Fruit fly (Drosophila melanogaster) whole organism, embryonic: ENCODE results near the gene Zip89B.
A peak's percentile ranks its signal among the peaks of the same experiment; 100 is the strongest.

Experiments used
- Antp ChIP-seq: fragments of 200-800 bp; sonication (Bioruptor generic); optimal IDR thresholded peaks from 3 replicates; lab custom pipeline; 2016; ENCODE audit warnings: missing biosample characterization, missing genetic modification characterization
- BEAF-32 ChIP-seq: fragments of 200-800 bp; sonication (Bioruptor generic); optimal IDR thresholded peaks from 3 replicates; lab custom pipeline; 2017; ENCODE audit warnings: missing biosample characterization, missing genetic modification characterization, mild to moderate bottlenecking, moderate library complexity, missing genetic modification reagents
- Bgb ChIP-seq: fragments of 200-800 bp; sonication (Bioruptor generic); IDR thresholded peaks from 2 replicates; pipeline ENCODE4 v1.3.6; 2022; ENCODE audit warnings: missing biosample characterization, missing genetic modification characterization; ENCODE audit not compliant: partially characterized antibody
- Bteb2 ChIP-seq: fragments of 200-800 bp; sonication (Bioruptor generic); optimal IDR thresholded peaks from 2 replicates; lab custom pipeline; 2016; ENCODE audit warnings: missing biosample characterization, missing genetic modification characterization
- CG10959 ChIP-seq: fragments of 200-800 bp; sonication (Bioruptor generic); IDR thresholded peaks from 2 replicates; pipeline ENCODE4 v1.3.6; 2022; ENCODE audit warnings: missing biosample characterization, missing genetic modification characterization
- CG13287 ChIP-seq: fragments of 200-800 bp; sonication (Bioruptor generic); IDR thresholded peaks from 2 replicates; pipeline ENCODE4 v1.3.6; 2022; ENCODE audit warnings: missing biosample characterization, missing genetic modification characterization; ENCODE audit not compliant: partially characterized antibody
- CG14860 ChIP-seq: fragments of 200-800 bp; sonication (Bioruptor generic); IDR thresholded peaks from 3 replicates; pipeline ENCODE4 v1.3.6; 2022; ENCODE audit warnings: missing biosample characterization, missing genetic modification characterization; ENCODE audit not compliant: partially characterized antibody
- CG15514 ChIP-seq: fragments of 200-800 bp; sonication (Bioruptor generic); optimal IDR thresholded peaks from 3 replicates; lab custom pipeline; 2017; ENCODE audit warnings: missing biosample characterization, missing genetic modification characterization, mild to moderate bottlenecking, moderate library complexity, missing genetic modification reagents
- CG2120 ChIP-seq: fragments of 200-800 bp; sonication (Bioruptor generic); optimal IDR thresholded peaks from 3 replicates; lab custom pipeline; 2016; ENCODE audit warnings: missing biosample characterization, missing genetic modification characterization
- CG2199 ChIP-seq: fragments of 200-800 bp; sonication (Bioruptor generic); IDR thresholded peaks from 3 replicates; pipeline ENCODE4 v1.3.6; 2022; ENCODE audit warnings: missing biosample characterization, missing genetic modification characterization
- CG2712 ChIP-seq: fragments of 200-800 bp; optimal IDR thresholded peaks from 3 replicates; lab custom pipeline; 2019; ENCODE audit warnings: missing biosample characterization, mild to moderate bottlenecking, missing genetic modification characterization, moderate library complexity
- CG3065 ChIP-seq: fragments of 200-800 bp; sonication (Bioruptor generic); optimal IDR thresholded peaks from 2 replicates; lab custom pipeline; 2016; ENCODE audit warnings: missing biosample characterization, missing genetic modification characterization
- CG42726 ChIP-seq: fragments of 200-800 bp; sonication (Bioruptor generic); IDR thresholded peaks from 2 replicates; pipeline ENCODE4 v1.3.6; 2022; ENCODE audit warnings: missing biosample characterization, missing genetic modification characterization; ENCODE audit not compliant: partially characterized antibody
- CG4360 ChIP-seq: fragments of 200-800 bp; sonication (Bioruptor generic); IDR thresholded peaks from 2 replicates; pipeline ENCODE4 v1.3.6; 2022; ENCODE audit warnings: missing biosample characterization, missing genetic modification characterization
- CG4404 ChIP-seq: fragments of 200-800 bp; sonication (Bioruptor generic); IDR thresholded peaks from 2 replicates; pipeline ENCODE4 v1.3.6; 2022; ENCODE audit warnings: missing biosample characterization, missing genetic modification characterization
- CG6791 ChIP-seq: fragments of 200-800 bp; sonication (Bioruptor generic); IDR thresholded peaks from 3 replicates; pipeline ENCODE4 v1.3.6; 2022; ENCODE audit warnings: missing biosample characterization, missing genetic modification characterization; ENCODE audit not compliant: partially characterized antibody
- CG7372 ChIP-seq: fragments of 200-800 bp; sonication (Bioruptor generic); IDR thresholded peaks from 2 replicates; pipeline ENCODE4 v1.3.6; 2022; ENCODE audit warnings: missing biosample characterization, missing genetic modification characterization
- CG7987 ChIP-seq: fragments of 200-800 bp; sonication (Bioruptor generic); optimal IDR thresholded peaks from 2 replicates; lab custom pipeline; 2018; ENCODE audit warnings: missing biosample characterization, mild to moderate bottlenecking, missing genetic modification characterization, moderate library complexity
- CG8089 ChIP-seq: fragments of 200-800 bp; sonication (Bioruptor generic); optimal IDR thresholded peaks from 3 replicates; lab custom pipeline; 2016; ENCODE audit warnings: missing biosample characterization, missing genetic modification characterization
- CG8290 ChIP-seq, 3 experiments: fragments of 200-800 bp; sonication (Bioruptor generic); optimal IDR thresholded peaks; 2 replicates each; lab custom pipeline; 2016 to 2019; ENCODE audit warnings: missing biosample characterization in 3 of 3, missing genetic modification characterization in 3 of 3, mild to moderate bottlenecking in 2 of 3, moderate library complexity in 1 of 3
- CTCF ChIP-seq: fragments of 200-800 bp; sonication (Bioruptor generic); optimal IDR thresholded peaks from 2 replicates; lab custom pipeline; 2017; ENCODE audit warnings: missing biosample characterization, mild to moderate bottlenecking, missing genetic modification characterization, moderate library complexity
- Dp ChIP-seq: fragments of 200-800 bp; sonication (Bioruptor generic); optimal IDR thresholded peaks from 2 replicates; lab custom pipeline; 2018; ENCODE audit warnings: missing biosample characterization, mild to moderate bottlenecking, missing genetic modification characterization, moderate library complexity
- Ets97D ChIP-seq: fragments of 200-800 bp; sonication (Bioruptor generic); optimal IDR thresholded peaks from 3 replicates; lab custom pipeline; 2016; ENCODE audit warnings: missing biosample characterization, missing genetic modification characterization
- HmgD ChIP-seq: fragments of 200-800 bp; sonication (Bioruptor generic); optimal IDR thresholded peaks from 3 replicates; lab custom pipeline; 2016; ENCODE audit warnings: missing biosample characterization, missing genetic modification characterization
- Lhr ChIP-seq: fragments of 200-800 bp; sonication (Bioruptor generic); optimal IDR thresholded peaks from 3 replicates; lab custom pipeline; 2017; ENCODE audit warnings: mild to moderate bottlenecking, missing biosample characterization, missing genetic modification reagents, missing genetic modification characterization
- Med ChIP-seq: fragments of 200-800 bp; sonication (Bioruptor generic); peaks from one replicate; lab custom pipeline; 2016; ENCODE audit warnings: missing biosample characterization, missing genetic modification characterization, mild to moderate bottlenecking, inconsistent platforms, moderate library complexity
- Rx ChIP-seq: fragments of 200-800 bp; sonication (Bioruptor generic); IDR thresholded peaks from 2 replicates; pipeline ENCODE4 v1.3.6; 2022; ENCODE audit warnings: missing biosample characterization, missing genetic modification characterization
- Xbp1 ChIP-seq: fragments of 200-800 bp; sonication (Bioruptor generic); optimal IDR thresholded peaks from 3 replicates; lab custom pipeline; 2016; ENCODE audit warnings: missing biosample characterization, mild to moderate bottlenecking, missing genetic modification characterization
- Xrp1 ChIP-seq: fragments of 200-800 bp; sonication (Bioruptor generic); IDR thresholded peaks from 2 replicates; pipeline ENCODE4 v1.3.6; 2022; ENCODE audit warnings: missing biosample characterization, missing genetic modification characterization
- amos ChIP-seq: fragments of 200-800 bp; sonication (Bioruptor generic); IDR thresholded peaks from 2 replicates; pipeline ENCODE4 v1.3.6; 2022; ENCODE audit warnings: missing biosample characterization, missing genetic modification characterization; ENCODE audit not compliant: partially characterized antibody
- ash1 ChIP-seq: fragments of 200-800 bp; sonication (Bioruptor generic); optimal IDR thresholded peaks from 2 replicates; lab custom pipeline; 2018; ENCODE audit warnings: missing biosample characterization, mild to moderate bottlenecking, missing genetic modification characterization
- crp ChIP-seq, 2 experiments: fragments of 200-800 bp; sonication (Bioruptor generic); optimal IDR thresholded peaks; 2 replicates in 1 of 2; 3 replicates in 1 of 2; lab custom pipeline; 2017; ENCODE audit warnings: missing biosample characterization in 2 of 2, missing genetic modification characterization in 2 of 2, mild to moderate bottlenecking in 1 of 2, moderate library complexity in 1 of 2
- dan ChIP-seq: fragments of 200-800 bp; sonication (Bioruptor generic); IDR thresholded peaks from 2 replicates; pipeline ENCODE4 v1.3.6; 2022; ENCODE audit warnings: missing biosample characterization, missing genetic modification characterization
- danr ChIP-seq: fragments of 200-800 bp; sonication (Bioruptor generic); IDR thresholded peaks from 2 replicates; pipeline ENCODE4 v1.3.6; 2022; ENCODE audit warnings: missing biosample characterization, missing genetic modification characterization
- dimm ChIP-seq: fragments of 200-800 bp; sonication (Bioruptor generic); IDR thresholded peaks from 2 replicates; pipeline ENCODE4 v1.3.6; 2022; ENCODE audit warnings: missing biosample characterization, missing genetic modification characterization
- exex ChIP-seq: fragments of 200-800 bp; sonication (Bioruptor generic); optimal IDR thresholded peaks from 4 replicates; lab custom pipeline; 2018; ENCODE audit warnings: missing biosample characterization, mild to moderate bottlenecking, missing genetic modification characterization, moderate library complexity
- fd96Cb ChIP-seq: fragments of 200-800 bp; sonication (Bioruptor generic); optimal IDR thresholded peaks from 2 replicates; lab custom pipeline; 2018; ENCODE audit warnings: missing biosample characterization, mild to moderate bottlenecking, missing genetic modification characterization, moderate library complexity
- gro ChIP-seq: fragments of 200-800 bp; sonication (Bioruptor generic); optimal IDR thresholded peaks from 2 replicates; lab custom pipeline; 2016; ENCODE audit warnings: missing biosample characterization, missing genetic modification characterization
- lmd ChIP-seq: fragments of 200-800 bp; sonication (Bioruptor generic); IDR thresholded peaks from 2 replicates; pipeline ENCODE4 v1.3.6; 2022; ENCODE audit warnings: missing biosample characterization, missing genetic modification characterization
- lola ChIP-seq, 3 experiments: fragments of >200 bp in 2 of 3; fragments of 200-800 bp in 1 of 3; sonication (Bioruptor generic) in 1 of 3; optimal IDR thresholded peaks; 2 replicates each; lab custom pipeline; 2017 to 2019; ENCODE audit warnings: missing biosample characterization in 3 of 3, missing genetic modification characterization in 3 of 3, mild to moderate bottlenecking in 1 of 3, moderate library complexity in 1 of 3
- mirr ChIP-seq: fragments of 200-800 bp; sonication (Bioruptor generic); optimal IDR thresholded peaks from 3 replicates; lab custom pipeline; 2018; ENCODE audit warnings: missing biosample characterization, mild to moderate bottlenecking, missing genetic modification characterization
- pita ChIP-seq: fragments of 200-800 bp; sonication (Bioruptor generic); optimal IDR thresholded peaks from 2 replicates; lab custom pipeline; 2017; ENCODE audit warnings: missing biosample characterization, mild to moderate bottlenecking, missing genetic modification characterization
- prd ChIP-seq, 3 experiments: fragments of >200 bp in 2 of 3; fragments of 200-800 bp in 1 of 3; sonication (Bioruptor generic) in 1 of 3; optimal IDR thresholded peaks in 2 of 3; IDR thresholded peaks in 1 of 3; 2 replicates in 2 of 3; 3 replicates in 1 of 3; pipeline versions ENCODE4 v1.3.6 to Lab custom; 2017 to 2022; ENCODE audit warnings: missing biosample characterization in 1 of 3, missing genetic modification characterization in 1 of 3
- sima ChIP-seq: fragments of 200-800 bp; sonication (Bioruptor generic); optimal IDR thresholded peaks from 2 replicates; lab custom pipeline; 2016; ENCODE audit warnings: missing biosample characterization, missing genetic modification characterization
- sug ChIP-seq: fragments of 200-800 bp; optimal IDR thresholded peaks from 2 replicates; lab custom pipeline; 2019; ENCODE audit warnings: missing biosample characterization, mild to moderate bottlenecking, missing genetic modification characterization, moderate library complexity
- trem ChIP-seq: fragments of 200-800 bp; optimal IDR thresholded peaks from 3 replicates; lab custom pipeline; 2019; ENCODE audit warnings: missing biosample characterization, mild to moderate bottlenecking, missing genetic modification characterization, moderate library complexity
- yki ChIP-seq: fragments of >200 bp; optimal IDR thresholded peaks from 3 replicates; lab custom pipeline; 2018

Zip89B gene

dm6 chr3R:16349111-16349655, 43.6 kb downstream of the Zip89B start, which contains the start of the genes CG14879 and Manf (continued):
- TF ChIP-seq mirr: peak; percentile 6
- peak; percentile 62 for TF ChIP-seq trem
- no peak for TF ChIP-seq HmgD (GFP tag; lab: Kevin White, UChicago)

DNA sequence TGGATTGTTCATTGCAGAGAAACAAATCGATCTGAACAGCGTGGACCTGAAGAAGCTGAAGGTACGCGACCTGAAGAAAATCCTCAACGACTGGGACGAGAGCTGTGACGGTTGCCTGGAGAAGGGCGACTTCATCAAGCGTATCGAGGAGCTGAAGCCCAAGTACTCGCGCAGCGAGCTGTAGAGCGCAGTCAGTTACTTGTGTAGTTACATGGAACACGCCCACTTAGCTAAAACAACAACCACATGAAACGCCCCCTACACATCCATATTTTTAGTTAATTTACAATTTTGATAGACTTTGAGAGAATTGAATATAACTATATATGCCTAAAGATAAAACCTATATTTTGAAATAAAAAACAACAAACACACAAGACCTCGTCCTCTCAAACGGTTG, 44.8 kb downstream of the Zip89B start:
- TF ChIP-seq Bteb2 (GFP tag; lab: Kevin White, UChicago) (no peak), sima (no peak), CTCF (GFP tag; lab: Kevin White, UChicago) (peak; percentile 36), CG7372 (no peak), CG3065 (GFP tag; lab: Kevin White, UChicago) (peak; percentile 21), CG4404 (GFP tag; lab: Robert Waterston, UW) (no peak), Med (GFP tag; lab: Kevin White, UChicago) (peak; percentile 56), Xrp1 (GFP tag; lab: Robert Waterston, UW) (no peak), prd (optimal IDR thresholded peaks at IDR 0.05; lab: Kevin White, UChicago) (no peak), prd (GFP tag; IDR thresholded peaks at IDR 0.05; lab: Robert Waterston, UW) (no peak), CG10959 (no peak), CG4360 (GFP tag; lab: Robert Waterston, UW) (peak; percentile 69)

DNA sequence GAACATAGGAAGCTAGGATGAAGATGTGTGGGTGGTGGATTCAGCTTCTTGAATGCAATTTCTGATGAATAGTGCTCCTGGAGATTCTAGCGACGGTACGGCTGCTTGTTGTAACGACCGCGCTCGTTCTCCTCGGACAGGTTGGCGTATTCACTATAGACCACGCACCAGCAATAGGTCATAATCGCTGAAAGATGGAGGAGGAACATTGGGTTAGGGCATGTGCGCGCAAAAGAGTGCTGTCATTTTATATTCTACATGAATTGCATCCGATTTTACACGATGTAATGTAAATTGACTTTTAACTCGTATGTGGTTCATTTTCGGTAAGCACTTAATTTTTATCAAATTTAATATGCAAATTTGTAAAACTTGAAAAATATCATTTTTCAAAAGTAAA, 45.5 kb downstream of the Zip89B start:
- TF ChIP-seq dan (GFP tag; lab: Robert Waterston, UW) (no peak), CG7987 (GFP tag; lab: Kevin White, UChicago) (peak; percentile 11), BEAF-32 (peak; percentile 31), Dp (GFP tag; lab: Kevin White, UChicago) (peak; percentile 10), CG2712 (tag; lab: Kevin White, UChicago) (peak; percentile 22), Xbp1 (GFP tag; lab: Kevin White, UChicago) (peak; percentile 6), dimm (GFP tag; lab: Robert Waterston, UW) (no peak), CG13287 (peak; percentile 19; the same call in 1 of the 2 replicates), sug (tag; lab: Kevin White, UChicago) (peak; percentile 20), lola (GFP tag; optimal IDR thresholded peaks at IDR 0.05; lab: Kevin White, UChicago) (no peak), lmd (GFP tag; lab: Robert Waterston, UW) (no peak), CG42726 (GFP tag; lab: Robert Waterston, UW) (peak; percentile 58; the same call in 1 of the 2 replicates), pita (peak; percentile 83), CG2120 (GFP tag; lab: Kevin White, UChicago) (peak; percentile 9), Rx (GFP tag; lab: Robert Waterston, UW) (no peak), CG6791 (peak; percentile 73), danr (GFP tag; lab: Robert Waterston, UW) (no peak), CG15514 (peak; percentile 33), Lhr (GFP tag; lab: Kevin White, UChicago) (peak; percentile 24), gro (GFP tag; lab: Kevin White, UChicago) (no peak), yki (lab: Kevin White, UChicago) (no peak), Bgb (GFP tag; lab: Robert Waterston, UW) (peak; percentile 77), crp (GFP tag; optimal IDR thresholded peaks at IDR 0.05; lab: Kevin White, UChicago) (no peak), CG2199 (GFP tag; lab: Robert Waterston, UW) (peak; percentile 95), ash1 (GFP tag; lab: Kevin White, UChicago) (no peak), Antp (GFP tag; lab: Kevin White, UChicago) (no peak), amos (peak; percentile 70), CG14860 (GFP tag; lab: Robert Waterston, UW) (0 out of 3 replicates have a peak, but pooled peaks have one; percentile 15), fd96Cb (tag; lab: Kevin White, UChicago) (no peak), CG8089 (GFP tag; lab: Kevin White, UChicago) (no peak), CG8290 (GFP tag; optimal IDR thresholded peaks at IDR 0.05; lab: Kevin White, UChicago) (no peak), CG8290 (tag; optimal IDR thresholded peaks at IDR 0.05; lab: Kevin White, UChicago) (peak in 1 of 2 experiments; percentile 56), Ets97D (GFP tag; lab: Kevin White, UChicago) (peak; percentile 2), exex (no peak)
